Fruit fly (Drosophila melanogaster): Measurements from ENCODE around the gene CG33098.
A peak's percentile ranks its signal among the peaks of the same experiment; 100 is the strongest.

CG33098 gene

dm6 chr3R:12386965-12387364 is at the start of gene CG33098:
TSS of gene CG33098 (plus strand) at chr3R:12387188.
- TF ChIP-seq D1 (tag; optimal IDR thresholded peaks at IDR 0.05) (no peak), Snoo (tag; optimal IDR thresholded peaks at IDR 0.05) (no peak)

dm6 chr3R:12341374-12341773 is 45.6 kb upstream of the CG33098 start, which contains the start of gene Sgsf:
TSS of gene Sgsf (plus strand) at chr3R:12341674.
- no peak for TF ChIP-seq Snoo (tag; optimal IDR thresholded peaks at IDR 0.05)
- TF ChIP-seq fd96Ca (GFP tag; IDR thresholded peaks at IDR 0.05), result no peak
- no peak for TF ChIP-seq gl (tag; optimal IDR thresholded peaks at IDR 0.05)
- no peak for TF ChIP-seq CG17806 (tag; optimal IDR thresholded peaks at IDR 0.05)
- TF ChIP-seq Pif1A (GFP tag; optimal IDR thresholded peaks at IDR 0.05), result no peak
- TF ChIP-seq EcR (GFP tag; optimal IDR thresholded peaks at IDR 0.05), result no peak
- TF ChIP-seq CG32121 (GFP tag; IDR thresholded peaks at IDR 0.05), result no peak
- TF ChIP-seq CG4496 (GFP tag; IDR thresholded peaks at IDR 0.05), result no peak
- TF ChIP-seq Pif1B (GFP tag; optimal IDR thresholded peaks at IDR 0.05), result no peak
- no peak for TF ChIP-seq CG13204 (GFP tag; optimal IDR thresholded peaks at IDR 0.05)
- no peak for TF ChIP-seq D1 (tag; optimal IDR thresholded peaks at IDR 0.05)
- no peak for TF ChIP-seq CG10348 (GFP tag; IDR thresholded peaks at IDR 0.05)
- TF ChIP-seq CG15710 (tag; optimal IDR thresholded peaks at IDR 0.05), result no peak
- no peak for TF ChIP-seq CG12605 (GFP tag; IDR thresholded peaks at IDR 0.05)
- no peak for TF ChIP-seq rn (GFP tag; IDR thresholded peaks at IDR 0.05)
- TF ChIP-seq CG14655 (GFP tag; optimal IDR thresholded peaks at IDR 0.05), result no peak

- no peak for TF ChIP-seq CG9948 (tag; optimal IDR thresholded peaks at IDR 0.05)
- TF ChIP-seq Ets98B (GFP tag; IDR thresholded peaks at IDR 0.05), result no peak
- TF ChIP-seq CG34367 (tag; optimal IDR thresholded peaks at IDR 0.05), result no peak
- no peak for TF ChIP-seq CG8301 (tag; optimal IDR thresholded peaks at IDR 0.05)
- TF ChIP-seq CG4496 (GFP tag; IDR thresholded peaks at IDR 0.05), result no peak
- no peak for TF ChIP-seq CG8159 (tag; optimal IDR thresholded peaks at IDR 0.05)
- TF ChIP-seq Snoo (tag; optimal IDR thresholded peaks at IDR 0.05), result no peak
- TF ChIP-seq CG10348 (GFP tag; IDR thresholded peaks at IDR 0.05), result no peak
- no peak for TF ChIP-seq CG17806 (tag; optimal IDR thresholded peaks at IDR 0.05)
- no peak for TF ChIP-seq Pif1B (GFP tag; optimal IDR thresholded peaks at IDR 0.05)
- TF ChIP-seq CG14655 (GFP tag; optimal IDR thresholded peaks at IDR 0.05), result no peak
- TF ChIP-seq gl (tag; optimal IDR thresholded peaks at IDR 0.05), result no peak
- TF ChIP-seq CG12605 (GFP tag; IDR thresholded peaks at IDR 0.05), result no peak
- TF ChIP-seq CG13204 (GFP tag; optimal IDR thresholded peaks at IDR 0.05), result no peak
- TF ChIP-seq D1 (tag; optimal IDR thresholded peaks at IDR 0.05), result no peak
- TF ChIP-seq CG32121 (GFP tag; IDR thresholded peaks at IDR 0.05), result no peak
- no peak for TF ChIP-seq rn (GFP tag; IDR thresholded peaks at IDR 0.05)
- TF ChIP-seq CG15710 (tag; optimal IDR thresholded peaks at IDR 0.05), result no peak
These were observed 42.0 kb upstream of the CG33098 start for dm6 chr3R:12344914-12345549.

dm6 chr3R:12345989-12346388 is 41.0 kb upstream of the CG33098 start:
- TF ChIP-seq D1 (tag; optimal IDR thresholded peaks at IDR 0.05) (no peak), CG8159 (tag; optimal IDR thresholded peaks at IDR 0.05) (peak; percentile 15)

- TF ChIP-seq CG4496 (GFP tag; IDR thresholded peaks at IDR 0.05) (no peak), CG8159 (tag; optimal IDR thresholded peaks at IDR 0.05) (no peak), rn (GFP tag; IDR thresholded peaks at IDR 0.05) (no peak), Pif1A (GFP tag; optimal IDR thresholded peaks at IDR 0.05) (no peak), CG10348 (GFP tag; IDR thresholded peaks at IDR 0.05) (no peak), CG14655 (GFP tag; optimal IDR thresholded peaks at IDR 0.05) (no peak), CG12605 (GFP tag; IDR thresholded peaks at IDR 0.05) (no peak), Pif1B (GFP tag; optimal IDR thresholded peaks at IDR 0.05) (no peak), Ets98B (GFP tag; IDR thresholded peaks at IDR 0.05) (no peak), CG9948 (tag; optimal IDR thresholded peaks at IDR 0.05) (no peak), CG17806 (tag; optimal IDR thresholded peaks at IDR 0.05) (no peak), CG34367 (tag; optimal IDR thresholded peaks at IDR 0.05) (no peak), fd96Ca (GFP tag; IDR thresholded peaks at IDR 0.05) (no peak), CG13204 (GFP tag; optimal IDR thresholded peaks at IDR 0.05) (no peak), gl (tag; optimal IDR thresholded peaks at IDR 0.05) (no peak), Snoo (tag; optimal IDR thresholded peaks at IDR 0.05) (no peak), D1 (tag; optimal IDR thresholded peaks at IDR 0.05) (no peak), EcR (GFP tag; optimal IDR thresholded peaks at IDR 0.05) (no peak)
These were observed 39.3 kb upstream of the CG33098 start for dm6 chr3R:12347659-12348058.

- TF ChIP-seq EcR (GFP tag; optimal IDR thresholded peaks at IDR 0.05), result no peak
- no peak for TF ChIP-seq CG8159 (tag; optimal IDR thresholded peaks at IDR 0.05)
- TF ChIP-seq CG15710 (tag; optimal IDR thresholded peaks at IDR 0.05), result no peak
- peak; percentile 55 for TF ChIP-seq D1 (tag; optimal IDR thresholded peaks at IDR 0.05)
- TF ChIP-seq CG4496 (GFP tag; IDR thresholded peaks at IDR 0.05), result peak; percentile 35; the same call in 1 of the 3 replicates
- peak; percentile 5 for TF ChIP-seq CG17806 (tag; optimal IDR thresholded peaks at IDR 0.05)
These were observed 36.5 kb upstream of the CG33098 start, which contains the start of gene CG10038 for dm6 chr3R:12350497-12350896. TSS of gene CG10038 (minus strand) at chr3R:12350644.

- TF ChIP-seq CG4496 (GFP tag; IDR thresholded peaks at IDR 0.05) (no peak), rn (GFP tag; IDR thresholded peaks at IDR 0.05) (no peak), Pif1B (GFP tag; optimal IDR thresholded peaks at IDR 0.05) (no peak), CG12605 (GFP tag; IDR thresholded peaks at IDR 0.05) (no peak), Ets98B (GFP tag; IDR thresholded peaks at IDR 0.05) (no peak), Pif1A (GFP tag; optimal IDR thresholded peaks at IDR 0.05) (no peak), gl (tag; optimal IDR thresholded peaks at IDR 0.05) (no peak), CG15710 (tag; optimal IDR thresholded peaks at IDR 0.05) (no peak), CG17806 (tag; optimal IDR thresholded peaks at IDR 0.05) (no peak), CG8159 (tag; optimal IDR thresholded peaks at IDR 0.05) (no peak), CG32121 (GFP tag; IDR thresholded peaks at IDR 0.05) (no peak), CG10348 (GFP tag; IDR thresholded peaks at IDR 0.05) (no peak), fd96Ca (GFP tag; IDR thresholded peaks at IDR 0.05) (no peak)
These were observed 35.0 kb upstream of the CG33098 start, which contains the start of gene CG10041 for dm6 chr3R:12352003-12352402. TSS of gene CG10041 (minus strand) at chr3R:12352103.
